Worm (Caenorhabditis elegans): ENCODE results near the gene srt-69.
A peak's percentile ranks its signal among the peaks of the same experiment; 100 is the strongest.

srt-69 gene

ce11 chrV:5274974-5275373 lies 9.5 kb upstream of the srt-69 start:
- TF ChIP-seq unc-86 (tag; optimal IDR thresholded peaks at IDR 0.05) (peak; percentile 35), lin-14 (GFP tag; optimal IDR thresholded peaks at IDR 0.05) (no peak), fkh-10 (GFP tag; optimal IDR thresholded peaks at IDR 0.05) (no peak), grh-1 (GFP tag; IDR thresholded peaks at IDR 0.05) (0 out of 2 replicates have a peak, but pooled peaks have one; percentile 20), unc-130 (tag; optimal IDR thresholded peaks at IDR 0.05) (no peak), pax-3 (tag; optimal IDR thresholded peaks at IDR 0.05) (no peak), nhr-20 (tag; optimal IDR thresholded peaks at IDR 0.05) (peak; percentile 61), tlp-1 (tag; optimal IDR thresholded peaks at IDR 0.05) (no peak), lir-3 (tag; optimal IDR thresholded peaks at IDR 0.05; ENCODE audit: poor library complexity) (no peak), C16A3.4 (tag; optimal IDR thresholded peaks at IDR 0.05) (peak; percentile 22), hpl-2 (GFP tag; optimal IDR thresholded peaks at IDR 0.05) (no peak), swsn-7 (tag; optimal IDR thresholded peaks at IDR 0.05) (peak; percentile 45), efl-1 (optimal IDR thresholded peaks at IDR 0.05) (peak; percentile 73 to 78), efl-1 (GFP tag; optimal IDR thresholded peaks at IDR 0.05 in 1 of 2) (peak; percentile 81 to 98), nhr-28 (tag; optimal IDR thresholded peaks at IDR 0.05) (no peak), elt-3 (tag; optimal IDR thresholded peaks at IDR 0.05) (no peak), unc-62 (GFP tag; optimal IDR thresholded peaks at IDR 0.05) (no peak), irx-1 (tag; optimal IDR thresholded peaks at IDR 0.05) (no peak), nhr-90 (tag; optimal IDR thresholded peaks at IDR 0.05; ENCODE audit: poor library complexity) (peak; percentile 5), lin-35 (GFP tag; optimal IDR thresholded peaks at IDR 0.05) (peak; percentile 67 to 80), sptf-1 (tag; optimal IDR thresholded peaks at IDR 0.05) (no peak), xbp-1 (tag; optimal IDR thresholded peaks at IDR 0.05) (peak; percentile 33), alr-1 (tag; optimal IDR thresholded peaks at IDR 0.05; ENCODE audit: borderline replicate concordance) (no peak), unc-98 (GFP tag; IDR thresholded peaks at IDR 0.05) (no peak), dpl-1 (GFP tag; optimal IDR thresholded peaks at IDR 0.05) (peak; percentile 71 to 81 (median 81)), jun-1 (tag; optimal IDR thresholded peaks at IDR 0.05) (peak; percentile 21), ztf-4 (tag; optimal IDR thresholded peaks at IDR 0.05) (no peak), F16B12.6 (tag; optimal IDR thresholded peaks at IDR 0.05) (no peak), rnt-1 (tag; optimal IDR thresholded peaks at IDR 0.05) (peak; percentile 74), nhr-85 (tag) (no peak), fkh-8 (tag; optimal IDR thresholded peaks at IDR 0.05) (peak; percentile 26), skn-1 (tag; optimal IDR thresholded peaks at IDR 0.05) (peak; percentile 35), nhr-84 (tag; optimal IDR thresholded peaks at IDR 0.05) (no peak), zip-4 (GFP tag; optimal IDR thresholded peaks at IDR 0.05) (peak; percentile 11), unc-30 (tag; optimal IDR thresholded peaks at IDR 0.05) (no peak), fos-1 (tag; optimal IDR thresholded peaks at IDR 0.05) (no peak), lin-39 (tag; optimal IDR thresholded peaks at IDR 0.05) (no peak), sox-4 (tag; optimal IDR thresholded peaks at IDR 0.05) (peak; percentile 18), snu-23 (GFP tag; optimal IDR thresholded peaks at IDR 0.05) (peak; percentile 34), nhr-71 (tag; optimal IDR thresholded peaks at IDR 0.05) (peak; percentile 80), nhr-11 (tag; optimal IDR thresholded peaks at IDR 0.05) (no peak), lsy-2 (tag; optimal IDR thresholded peaks at IDR 0.05) (peak; percentile 36 to 68), lin-13 (GFP tag; optimal IDR thresholded peaks at IDR 0.05) (peak; percentile 25), egl-13 (tag; optimal IDR thresholded peaks at IDR 0.05) (peak; percentile 5), ama-1 (optimal IDR thresholded peaks at IDR 0.05) (no peak), ceh-90 (tag; optimal IDR thresholded peaks at IDR 0.05) (no peak), vab-15 (tag; optimal IDR thresholded peaks at IDR 0.05) (no peak), snpc-4 (tag; optimal IDR thresholded peaks at IDR 0.05) (peak; percentile 55), nhr-47 (tag; optimal IDR thresholded peaks at IDR 0.05) (peak; percentile 64), zag-1 (tag; optimal IDR thresholded peaks at IDR 0.05) (no peak), mep-1 (tag; optimal IDR thresholded peaks at IDR 0.05) (peak; percentile 75), lin-15B (tag; optimal IDR thresholded peaks at IDR 0.05) (peak; percentile 20), nhr-19 (GFP tag; conservative IDR thresholded peaks at IDR 0.05) (peak; percentile 62), efl-3 (GFP tag; optimal IDR thresholded peaks at IDR 0.05) (no peak), aly-2 (tag; optimal IDR thresholded peaks at IDR 0.05) (no peak)
